Worm (Caenorhabditis elegans) whole organism, L4 larva: Measurements from ENCODE around the gene F41G3.6.

Experiments used
- F26F4.8 ChIP-seq: fragments of 200-800 bp; sonication (Bioruptor generic); conservative IDR thresholded peaks from 2 replicates; pipeline ENCODE4 v1.3.6; 2022; ENCODE audit warnings: missing genetic modification characterization, missing compliant biosample characterization
- F37D6.2 ChIP-seq: sonication (generic microtip); optimal IDR thresholded peaks from 2 replicates; lab custom pipeline; 2016; ENCODE audit warnings: mild to moderate bottlenecking, missing genetic modification characterization, missing compliant biosample characterization
- T20F7.1 ChIP-seq: fragments of 200-800 bp; sonication (Bioruptor generic); optimal IDR thresholded peaks from 2 replicates; lab custom pipeline; 2018; ENCODE audit warnings: mild to moderate bottlenecking, missing genetic modification characterization, missing compliant biosample characterization
- T26A8.4 ChIP-seq: fragments of 200-800 bp; sonication (Bioruptor generic); IDR thresholded peaks from 2 replicates; pipeline ENCODE4 v1.3.6; 2022; ENCODE audit warnings: missing genetic modification characterization, missing compliant biosample characterization
- Y5F2A.4 ChIP-seq: fragments of 200-800 bp; sonication (Bioruptor generic); optimal IDR thresholded peaks from 2 replicates; lab custom pipeline; 2018; ENCODE audit warnings: mild to moderate bottlenecking, missing genetic modification characterization, missing compliant biosample characterization
- ZK337.2 ChIP-seq: fragments of 200-800 bp; sonication (Bioruptor generic); IDR thresholded peaks from 2 replicates; pipeline ENCODE4 v1.3.6; 2022; ENCODE audit warnings: missing genetic modification reagents, missing genetic modification characterization, missing compliant biosample characterization
- ama-1 ChIP-seq: fragments of 150-350 bp; optimal IDR thresholded peaks from 2 replicates; lab custom pipeline; 2014; ENCODE audit warnings: inconsistent platforms, mixed read lengths
- ceh-82 ChIP-seq: sonication (generic microtip); optimal IDR thresholded peaks from 2 replicates; lab custom pipeline; 2017; ENCODE audit warnings: missing biosample characterization, missing genetic modification characterization
- daf-12 ChIP-seq: fragments of 150-350 bp; optimal IDR thresholded peaks from 2 replicates; lab custom pipeline; 2014; ENCODE audit warnings: missing biosample characterization, missing genetic modification reagents, missing genetic modification characterization
- dmd-8 ChIP-seq: fragments of 200-800 bp; sonication (Bioruptor generic); IDR thresholded peaks from 2 replicates; pipeline ENCODE4 v1.3.6; 2022; ENCODE audit warnings: missing genetic modification characterization, missing compliant biosample characterization
- dmd-9 ChIP-seq: fragments of 200-800 bp; sonication (Bioruptor generic); IDR thresholded peaks from 2 replicates; pipeline ENCODE4 v1.3.6; 2022; ENCODE audit warnings: missing genetic modification reagents, missing genetic modification characterization, missing compliant biosample characterization
- dpl-1 ChIP-seq: fragments of 150-350 bp; optimal IDR thresholded peaks from 2 replicates; lab custom pipeline; 2014; ENCODE audit warnings: missing biosample characterization, missing genetic modification reagents, missing genetic modification characterization
- dve-1 ChIP-seq: sonication (generic microtip); optimal IDR thresholded peaks from 2 replicates; lab custom pipeline; 2017; ENCODE audit warnings: antibody characterized with exemption, mild to moderate bottlenecking, missing genetic modification characterization, missing compliant biosample characterization; ENCODE audit not compliant: insufficient read depth
- egl-27 ChIP-seq: sonication (generic microtip); optimal IDR thresholded peaks from 3 replicates; lab custom pipeline; 2017; ENCODE audit warnings: missing biosample characterization, missing genetic modification reagents, missing genetic modification characterization
- egl-43 ChIP-seq: fragments of 200-800 bp; sonication (Bioruptor generic); IDR thresholded peaks from 2 replicates; pipeline ENCODE4 v1.3.6; 2022; ENCODE audit warnings: missing genetic modification reagents, missing genetic modification characterization, missing compliant biosample characterization
- gei-8 ChIP-seq: fragments of 200-800 bp; sonication (Bioruptor generic); optimal IDR thresholded peaks from 2 replicates; lab custom pipeline; 2018; ENCODE audit warnings: mild to moderate bottlenecking, missing genetic modification characterization, missing compliant biosample characterization
- hif-1 ChIP-seq, 2 experiments: sonication (generic microtip); optimal IDR thresholded peaks; 2 replicates each; lab custom pipeline; 2016 to 2017; ENCODE audit warnings: missing compliant biosample characterization in 2 of 2, missing genetic modification characterization in 2 of 2, missing genetic modification reagents in 2 of 2, missing genotype in 2 of 2, mild to moderate bottlenecking in 1 of 2
- hmg-1.1 ChIP-seq: fragments of 200-800 bp; sonication (Bioruptor generic); IDR thresholded peaks from 2 replicates; pipeline ENCODE4 v1.3.6; 2022; ENCODE audit warnings: missing genetic modification reagents, missing genetic modification characterization, missing compliant biosample characterization
- lim-7 ChIP-seq: fragments of 200-800 bp; sonication (Bioruptor generic); IDR thresholded peaks from 2 replicates; pipeline ENCODE4 v1.3.6; 2022; ENCODE audit warnings: missing genetic modification characterization, missing compliant biosample characterization
- lin-1 ChIP-seq: fragments of 200-800 bp; sonication (Bioruptor generic); IDR thresholded peaks from 2 replicates; pipeline ENCODE4 v1.3.6; 2022; ENCODE audit warnings: missing genetic modification reagents, missing genetic modification characterization, missing compliant biosample characterization
- lin-13 ChIP-seq: fragments of 150-350 bp; optimal IDR thresholded peaks from 2 replicates; lab custom pipeline; 2014; ENCODE audit warnings: missing biosample characterization, missing genetic modification reagents, missing genetic modification characterization
- lin-29 ChIP-seq: fragments of 200-800 bp; sonication (Bioruptor generic); IDR thresholded peaks from 2 replicates; pipeline ENCODE4 v1.3.6; 2022; ENCODE audit warnings: missing genetic modification reagents, missing genetic modification characterization, missing compliant biosample characterization
- lin-38 ChIP-seq: fragments of 200-800 bp; sonication (Bioruptor generic); IDR thresholded peaks from 2 replicates; pipeline ENCODE4 v1.3.6; 2022; ENCODE audit warnings: missing genetic modification reagents, missing genetic modification characterization, missing compliant biosample characterization
- lir-3 ChIP-seq: sonication (generic microtip); optimal IDR thresholded peaks from 2 replicates; lab custom pipeline; 2016; ENCODE audit warnings: mild to moderate bottlenecking, missing genetic modification characterization, missing compliant biosample characterization
- lsy-2 ChIP-seq, 2 experiments: fragments of 150-350 bp in 1 of 2; sonication (generic microtip) in 1 of 2; optimal IDR thresholded peaks; 2 replicates each; lab custom pipeline; 2014 to 2017; ENCODE audit warnings: missing biosample characterization in 2 of 2, missing genetic modification characterization in 2 of 2
- mdl-1 ChIP-seq, 2 experiments: fragments of 150-350 bp in 1 of 2; sonication (generic microtip) in 1 of 2; optimal IDR thresholded peaks; 2 replicates each; lab custom pipeline; 2014 to 2017; ENCODE audit warnings: missing biosample characterization in 2 of 2, missing genetic modification characterization in 2 of 2
- mdt-29 ChIP-seq: fragments of 200-800 bp; sonication (Bioruptor generic); IDR thresholded peaks from 2 replicates; pipeline ENCODE4 v1.3.6; 2022; ENCODE audit warnings: missing genetic modification reagents, missing genetic modification characterization, missing compliant biosample characterization
- mes-2 ChIP-seq: sonication (generic microtip); optimal IDR thresholded peaks from 2 replicates; lab custom pipeline; 2016; ENCODE audit warnings: missing genotype, mild to moderate bottlenecking, missing genetic modification characterization, missing compliant biosample characterization; ENCODE audit not compliant: poor library complexity, severe bottlenecking
- mxl-3 ChIP-seq: fragments of 200-800 bp; sonication (Bioruptor generic); optimal IDR thresholded peaks from 2 replicates; lab custom pipeline; 2018; ENCODE audit warnings: mild to moderate bottlenecking, missing genetic modification characterization, missing compliant biosample characterization
- nhr-11 ChIP-seq: fragments of 150-350 bp; optimal IDR thresholded peaks from 2 replicates; lab custom pipeline; 2014; ENCODE audit warnings: missing biosample characterization, missing genetic modification characterization
- nhr-111 ChIP-seq: fragments of 200-800 bp; sonication (Bioruptor generic); optimal IDR thresholded peaks from 2 replicates; lab custom pipeline; 2018; ENCODE audit warnings: mild to moderate bottlenecking, missing genetic modification characterization, missing compliant biosample characterization
- nhr-25 ChIP-seq: sonication (generic microtip); optimal IDR thresholded peaks from 2 replicates; lab custom pipeline; 2017; ENCODE audit warnings: missing genetic modification characterization, mild to moderate bottlenecking, missing compliant biosample characterization, antibody characterized with exemption, moderate library complexity, borderline replicate concordance; ENCODE audit not compliant: insufficient read depth
- nhr-28 ChIP-seq: fragments of 150-350 bp; optimal IDR thresholded peaks from 2 replicates; lab custom pipeline; 2014; ENCODE audit warnings: missing biosample characterization, missing genetic modification characterization
- nhr-42 ChIP-seq: fragments of 200-800 bp; sonication (Bioruptor generic); IDR thresholded peaks from 2 replicates; pipeline ENCODE4 v1.3.6; 2022; ENCODE audit warnings: missing genetic modification characterization, missing compliant biosample characterization
- nhr-77 ChIP-seq: fragments of 150-350 bp; optimal IDR thresholded peaks from 2 replicates; lab custom pipeline; 2014; ENCODE audit warnings: missing biosample characterization, missing genetic modification characterization
- pha-4 ChIP-seq, 2 experiments: fragments of 150-350 bp in 1 of 2; fragments of 200-800 bp in 1 of 2; sonication (Bioruptor generic) in 1 of 2; IDR thresholded peaks in 1 of 2; optimal IDR thresholded peaks in 1 of 2; 2 replicates each; pipeline versions ENCODE4 v1.3.6 to Lab custom; 2014 to 2022; ENCODE audit warnings: missing genetic modification characterization in 2 of 2, missing genetic modification reagents in 2 of 2, missing biosample characterization in 1 of 2, missing compliant biosample characterization in 1 of 2
- php-3 ChIP-seq: fragments of 200-800 bp; sonication (Bioruptor generic); IDR thresholded peaks from 2 replicates; pipeline ENCODE4 v1.3.6; 2022; ENCODE audit warnings: missing genetic modification reagents, missing genetic modification characterization, missing compliant biosample characterization
- skn-1 ChIP-seq: fragments of 150-350 bp; optimal IDR thresholded peaks from 2 replicates; lab custom pipeline; 2014; ENCODE audit warnings: missing biosample characterization, missing genetic modification characterization
- unc-130 ChIP-seq: sonication (generic microtip); optimal IDR thresholded peaks from 2 replicates; lab custom pipeline; 2016; ENCODE audit warnings: missing genetic modification reagents, missing genetic modification characterization, missing compliant biosample characterization
- unc-39 ChIP-seq: sonication (generic microtip); optimal IDR thresholded peaks from 2 replicates; lab custom pipeline; 2017; ENCODE audit warnings: missing biosample characterization, missing genetic modification characterization
- vab-7 ChIP-seq: fragments of 200-800 bp; sonication (Bioruptor generic); IDR thresholded peaks from 2 replicates; pipeline ENCODE4 v1.3.6; 2022; ENCODE audit warnings: missing genetic modification reagents, missing genetic modification characterization, missing compliant biosample characterization
- zag-1 ChIP-seq: fragments of 150-350 bp; optimal IDR thresholded peaks from 2 replicates; lab custom pipeline; 2014; ENCODE audit warnings: missing biosample characterization, missing genetic modification characterization
- zfp-3 ChIP-seq: fragments of 200-800 bp; sonication (Bioruptor generic); conservative IDR thresholded peaks from 2 replicates; pipeline ENCODE4 v1.3.6; 2022; ENCODE audit warnings: missing genetic modification reagents, missing genetic modification characterization, missing compliant biosample characterization
- ztf-7 ChIP-seq: fragments of 150-350 bp; optimal IDR thresholded peaks from 2 replicates; lab custom pipeline; 2014; ENCODE audit warnings: missing biosample characterization, missing genetic modification characterization

Gene F41G3.6

ce11 chrII:6734674-6735073 lies 8.0 kb upstream of the F41G3.6 start, which contains the start of gene T14B4.3 (continued):
- TF ChIP-seq lsy-2 (tag; optimal IDR thresholded peaks at IDR 0.05; lab: Kevin White, UChicago): peak in 1 of 2 experiments; percentile 88
- TF ChIP-seq lir-3 (tag; lab: Kevin White, UChicago): no peak
- TF ChIP-seq dmd-8 (GFP tag; lab: Robert Waterston, UW): no peak
- no peak for TF ChIP-seq php-3
- peak; percentile 61 for TF ChIP-seq dve-1

DNA sequence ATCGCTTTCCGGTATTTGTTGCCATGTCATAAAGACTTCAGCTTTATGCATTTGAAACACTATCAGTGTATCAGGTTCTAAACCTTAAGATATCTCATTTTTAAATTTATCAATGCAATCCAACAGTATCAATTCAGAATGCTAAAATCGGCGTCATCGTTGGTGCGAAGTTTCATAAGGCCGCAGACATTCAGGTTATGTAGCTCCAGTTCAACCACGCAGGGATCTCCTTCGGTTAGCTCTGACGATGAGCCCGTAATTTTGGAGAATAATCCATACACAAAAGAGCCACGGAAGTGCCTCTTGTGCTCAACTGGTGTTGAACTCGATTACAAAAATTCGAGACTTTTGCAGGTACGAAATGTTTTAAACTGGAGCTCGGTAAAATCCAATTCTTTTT lies 6.6 kb upstream of the F41G3.6 start, which contains the start of gene mrps-18.C:
Gene mrps-18.C (plus strand): TSS at position 138 of the 400 bp plus-strand sequence.
- TF ChIP-seq lin-38 (GFP tag; lab: Robert Waterston, UW) (peak; percentile 53), mdt-29 (GFP tag; lab: Robert Waterston, UW) (no peak)

DNA sequence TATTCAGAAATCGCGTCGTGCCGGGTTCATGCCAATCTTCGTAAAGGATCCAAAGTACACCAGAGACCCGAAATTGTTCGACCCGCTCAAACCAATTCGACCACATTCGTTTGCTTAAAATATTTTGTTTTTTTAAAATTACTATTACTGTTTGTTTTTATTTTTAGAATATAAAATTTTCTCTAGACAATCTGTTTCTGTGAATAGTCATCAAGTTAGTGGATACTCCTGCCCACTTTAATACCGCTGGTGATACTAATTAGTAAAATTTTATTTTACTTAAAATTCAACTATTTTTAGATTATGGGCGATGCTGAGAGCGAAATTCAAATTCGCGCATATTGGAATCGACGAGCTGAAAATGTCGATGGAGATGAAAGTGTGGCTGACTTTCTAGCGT lies 6.1 kb upstream of the F41G3.6 start, which contains the start of gene T14B4.1:
Gene T14B4.1 (plus strand): TSS at position 301 of the 400 bp plus-strand sequence.
- TF ChIP-seq F37D6.2 (no peak), mxl-3 (no peak), nhr-42 (no peak), lim-7 (GFP tag; lab: Robert Waterston, UW) (no peak), egl-27 (tag; lab: Kevin White, UChicago) (no peak), ZK337.2 (GFP tag; lab: Robert Waterston, UW) (no peak), lin-1 (no peak), dpl-1 (GFP tag; lab: Kevin White, UChicago) (no peak), ztf-7 (no peak), nhr-111 (GFP tag; lab: Kevin White, UChicago) (no peak), F26F4.8 (no peak), pha-4 (GFP tag; IDR thresholded peaks at IDR 0.05; lab: Robert Waterston, UW) (no peak), pha-4 (tag; optimal IDR thresholded peaks at IDR 0.05; lab: Kevin White, UChicago) (no peak)

DNA sequence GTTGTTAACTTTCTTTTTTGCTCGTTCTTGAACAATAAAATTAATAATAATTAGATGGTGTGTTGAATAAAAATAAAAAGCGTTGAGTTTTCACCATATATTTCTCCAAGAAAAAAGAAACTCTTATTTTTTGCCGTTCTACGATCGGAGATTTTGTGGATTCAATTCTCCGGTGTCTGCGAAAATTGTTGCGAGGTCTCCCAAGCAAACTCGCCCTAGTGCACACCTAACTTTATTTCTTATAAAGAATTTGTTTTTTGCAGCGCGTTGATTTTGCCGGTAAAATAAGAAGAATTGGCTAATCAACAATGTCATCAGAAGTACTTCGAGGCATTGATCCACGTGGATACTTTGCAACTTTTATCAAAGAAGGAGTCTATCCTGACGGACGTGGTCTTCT lies 1.3 kb upstream of the F41G3.6 start, which contains the start of gene exos-8:
Gene exos-8 (plus strand): TSS at position 264 of the 400 bp plus-strand sequence.
- TF ChIP-seq mdl-1 (tag; optimal IDR thresholded peaks at IDR 0.05; lab: Kevin White, UChicago): no peak
- TF ChIP-seq nhr-25 (tag; lab: Kevin White, UChicago): no peak
- TF ChIP-seq zag-1 (tag; lab: Kevin White, UChicago): no peak
- TF ChIP-seq dpl-1 (GFP tag; lab: Kevin White, UChicago): peak; percentile 55
- TF ChIP-seq T26A8.4: no peak
- TF ChIP-seq zfp-3 (GFP tag; lab: Robert Waterston, UW): no peak
- no peak for TF ChIP-seq nhr-11
- peak; percentile 66 for TF ChIP-seq nhr-28 (tag; lab: Kevin White, UChicago)
- peak; percentile 77 for TF ChIP-seq T20F7.1 (GFP tag; lab: Kevin White, UChicago)
- peak; percentile 80 for TF ChIP-seq nhr-77 (tag; lab: Kevin White, UChicago)
- TF ChIP-seq vab-7 (GFP tag; lab: Robert Waterston, UW): 0 out of 2 replicates have a peak, but pooled peaks have one; percentile 28
- TF ChIP-seq lsy-2 (tag; optimal IDR thresholded peaks at IDR 0.05; lab: Kevin White, UChicago): peak in 1 of 2 experiments; percentile 85
- no peak for TF ChIP-seq gei-8 (GFP tag; lab: Kevin White, UChicago)
- peak in 1 of 2 experiments; percentile 78 for TF ChIP-seq hif-1 (tag; optimal IDR thresholded peaks at IDR 0.05; lab: Kevin White, UChicago)
- TF ChIP-seq unc-130 (GFP tag; lab: Kevin White, UChicago): peak; percentile 95
- TF ChIP-seq dmd-9 (GFP tag; lab: Robert Waterston, UW): peak; percentile 51; the same call in 1 of the 2 replicates
- TF ChIP-seq ama-1 (lab: Kevin White, UChicago): no peak
- TF ChIP-seq lin-38 (GFP tag; lab: Robert Waterston, UW): peak; percentile 96
- no peak for TF ChIP-seq skn-1
- no peak for TF ChIP-seq unc-39
- TF ChIP-seq ZK337.2 (GFP tag; lab: Robert Waterston, UW): peak; percentile 65; the same call in 1 of the 2 replicates
- peak; percentile 59 for TF ChIP-seq mxl-3
- peak; percentile 33 for TF ChIP-seq lin-13 (GFP tag; lab: Kevin White, UChicago)
- TF ChIP-seq daf-12 (tag; lab: Kevin White, UChicago): no peak
- peak; percentile 58; the same call in 1 of the 2 replicates for TF ChIP-seq hmg-1.1 (GFP tag; lab: Robert Waterston, UW)
- TF ChIP-seq ceh-82: no peak
- TF ChIP-seq lin-29 (GFP tag; lab: Robert Waterston, UW): no peak
- TF ChIP-seq nhr-42: no peak
- no peak for TF ChIP-seq egl-43 (GFP tag; lab: Robert Waterston, UW)
- no peak for TF ChIP-seq mdt-29 (GFP tag; lab: Robert Waterston, UW)
- no peak for TF ChIP-seq Y5F2A.4 (GFP tag; lab: Kevin White, UChicago)
- TF ChIP-seq mes-2 (tag; lab: Kevin White, UChicago): peak; percentile 96
